Worm (Caenorhabditis elegans) whole organism, L1 larva: Measurements from ENCODE around the gene F31B9.4.

ENCODE experiments used
- C04F5.9 ChIP-seq: sonication (generic microtip); optimal IDR thresholded peaks from 2 replicates; lab custom pipeline; 2016; ENCODE audit warnings: missing genetic modification characterization, missing compliant biosample characterization
- aha-1 ChIP-seq: fragments of 150-350 bp; optimal IDR thresholded peaks from 2 replicates; lab custom pipeline; 2014; ENCODE audit warnings: missing biosample characterization, missing genetic modification characterization
- alr-1 ChIP-seq: fragments of 200-800 bp; sonication (Bioruptor generic); optimal IDR thresholded peaks from 2 replicates; lab custom pipeline; 2018; ENCODE audit warnings: borderline replicate concordance, mild to moderate bottlenecking, missing genetic modification characterization, missing compliant biosample characterization
- aly-2 ChIP-seq: fragments of 150-350 bp; optimal IDR thresholded peaks from 2 replicates; lab custom pipeline; 2014; ENCODE audit warnings: missing biosample characterization, missing genetic modification characterization
- ces-1 ChIP-seq: fragments of 150-350 bp; optimal IDR thresholded peaks from 2 replicates; lab custom pipeline; 2014; ENCODE audit warnings: missing biosample characterization, missing genetic modification reagents, missing genetic modification characterization
- dpl-1 ChIP-seq, 3 experiments: fragments of 150-350 bp in 2 of 3; sonication (generic microtip) in 1 of 3; optimal IDR thresholded peaks; 2 replicates each; lab custom pipeline; 2014 to 2017; ENCODE audit warnings: missing biosample characterization in 3 of 3, missing genetic modification characterization in 3 of 3, missing genetic modification reagents in 3 of 3
- efl-1 ChIP-seq, 4 experiments: fragments of 150-350 bp; optimal IDR thresholded peaks in 3 of 4; peaks in 1 of 4; 1 replicate in 1 of 4; 2 replicates in 3 of 4; lab custom pipeline; 2014; ENCODE audit warnings: missing biosample characterization in 2 of 4, missing genetic modification characterization in 2 of 4, missing genetic modification reagents in 2 of 4
- efl-3 ChIP-seq: fragments of 200-800 bp; sonication (Bioruptor generic); optimal IDR thresholded peaks from 2 replicates; lab custom pipeline; 2018; ENCODE audit warnings: mild to moderate bottlenecking, missing genetic modification characterization, missing compliant biosample characterization
- egl-13 ChIP-seq: sonication (generic microtip); optimal IDR thresholded peaks from 2 replicates; lab custom pipeline; 2016; ENCODE audit warnings: missing genotype, missing genetic modification reagents, missing genetic modification characterization, missing compliant biosample characterization
- elt-3 ChIP-seq, 6 experiments: fragments of 150-350 bp in 1 of 6; sonication (generic microtip); optimal IDR thresholded peaks; 2 replicates each; lab custom pipeline; 2017 to 2018; ENCODE audit warnings: missing biosample characterization in 6 of 6, missing genetic modification characterization in 6 of 6, inconsistent platforms in 1 of 6
- fkh-8 ChIP-seq: sonication (generic microtip); optimal IDR thresholded peaks from 2 replicates; lab custom pipeline; 2016; ENCODE audit warnings: mild to moderate bottlenecking, missing genetic modification characterization, missing compliant biosample characterization
- grh-1 ChIP-seq: fragments of 200-800 bp; sonication (Bioruptor generic); IDR thresholded peaks from 2 replicates; pipeline ENCODE4 v1.3.6; 2022; ENCODE audit warnings: missing genetic modification reagents, missing genetic modification characterization, missing compliant biosample characterization
- isw-1 ChIP-seq: fragments of 200-800 bp; sonication (Bioruptor generic); IDR thresholded peaks from 2 replicates; pipeline ENCODE4 v1.3.6; 2022; ENCODE audit warnings: missing genetic modification characterization, missing compliant biosample characterization
- lin-14 ChIP-seq: fragments of 200-800 bp; sonication (Bioruptor generic); optimal IDR thresholded peaks from 2 replicates; lab custom pipeline; 2018; ENCODE audit warnings: mild to moderate bottlenecking, missing genetic modification characterization, moderate library complexity, missing compliant biosample characterization
- lin-35 ChIP-seq, 2 experiments: fragments of 150-350 bp; optimal IDR thresholded peaks; 2 replicates each; lab custom pipeline; 2014; ENCODE audit warnings: missing biosample characterization in 2 of 2, missing genetic modification characterization in 2 of 2, missing genetic modification reagents in 2 of 2
- mep-1 ChIP-seq: fragments of 150-350 bp; optimal IDR thresholded peaks from 2 replicates; lab custom pipeline; 2014; ENCODE audit warnings: missing biosample characterization, missing genetic modification characterization
- nhr-19 ChIP-seq: fragments of 200-800 bp; sonication (Bioruptor generic); conservative IDR thresholded peaks from 2 replicates; pipeline ENCODE4 v1.3.6; 2022; ENCODE audit warnings: missing genetic modification characterization, missing compliant biosample characterization
- nhr-20 ChIP-seq: sonication (generic microtip); optimal IDR thresholded peaks from 2 replicates; lab custom pipeline; 2016; ENCODE audit warnings: mild to moderate bottlenecking, missing genetic modification characterization, missing compliant biosample characterization
- nhr-71 ChIP-seq: sonication (generic microtip); optimal IDR thresholded peaks from 2 replicates; lab custom pipeline; 2016; ENCODE audit warnings: mild to moderate bottlenecking, missing genetic modification characterization, moderate library complexity, missing compliant biosample characterization
- nhr-76 ChIP-seq: sonication (generic microtip); optimal IDR thresholded peaks from 2 replicates; lab custom pipeline; 2017; ENCODE audit warnings: missing biosample characterization, missing genetic modification characterization
- nhr-90 ChIP-seq: sonication (generic microtip); optimal IDR thresholded peaks from 2 replicates; lab custom pipeline; 2016; ENCODE audit warnings: mild to moderate bottlenecking, missing genetic modification characterization, missing compliant biosample characterization; ENCODE audit not compliant: poor library complexity
- pax-3 ChIP-seq: fragments of 200-800 bp; sonication (Bioruptor generic); optimal IDR thresholded peaks from 2 replicates; lab custom pipeline; 2018; ENCODE audit warnings: mild to moderate bottlenecking, missing genetic modification characterization, moderate library complexity, missing compliant biosample characterization
- rnt-1 ChIP-seq: sonication (generic microtip); optimal IDR thresholded peaks from 2 replicates; lab custom pipeline; 2016; ENCODE audit warnings: mild to moderate bottlenecking, missing genetic modification characterization, moderate library complexity, missing compliant biosample characterization
- snpc-4 ChIP-seq: fragments of 150-350 bp; optimal IDR thresholded peaks from 2 replicates; lab custom pipeline; 2014; ENCODE audit warnings: missing biosample characterization, missing genetic modification characterization
- snu-23 ChIP-seq: sonication (generic microtip); optimal IDR thresholded peaks from 2 replicates; lab custom pipeline; 2016; ENCODE audit warnings: missing genetic modification characterization, missing compliant biosample characterization
- sox-4 ChIP-seq: sonication (generic microtip); optimal IDR thresholded peaks from 2 replicates; lab custom pipeline; 2016; ENCODE audit warnings: missing genetic modification characterization, missing compliant biosample characterization
- unc-30 ChIP-seq: sonication (generic microtip); optimal IDR thresholded peaks from 2 replicates; lab custom pipeline; 2017; ENCODE audit warnings: missing biosample characterization, missing genetic modification characterization
- unc-86 ChIP-seq: sonication (generic microtip); optimal IDR thresholded peaks from 2 replicates; lab custom pipeline; 2016; ENCODE audit warnings: missing genetic modification characterization, missing compliant biosample characterization
- unc-98 ChIP-seq: fragments of 200-800 bp; sonication (Bioruptor generic); IDR thresholded peaks from 2 replicates; pipeline ENCODE4 v1.3.6; 2022; ENCODE audit warnings: missing genetic modification characterization, missing compliant biosample characterization
- vab-15 ChIP-seq: sonication (generic microtip); optimal IDR thresholded peaks from 2 replicates; lab custom pipeline; 2017; ENCODE audit warnings: missing genotype, mild to moderate bottlenecking, missing genetic modification characterization, missing compliant biosample characterization
- xbp-1 ChIP-seq: sonication (generic microtip); optimal IDR thresholded peaks from 2 replicates; lab custom pipeline; 2016; ENCODE audit warnings: missing genetic modification characterization, missing compliant biosample characterization
- zag-1 ChIP-seq: fragments of 150-350 bp; optimal IDR thresholded peaks from 2 replicates; lab custom pipeline; 2014; ENCODE audit warnings: missing biosample characterization, missing genetic modification characterization
- ztf-11 ChIP-seq, 2 experiments: sonication (generic microtip); optimal IDR thresholded peaks; 2 replicates each; lab custom pipeline; 2016 to 2017; ENCODE audit warnings: missing genetic modification characterization in 2 of 2, missing biosample characterization in 1 of 2, missing compliant biosample characterization in 1 of 2
- ztf-4 ChIP-seq: fragments of 150-350 bp; optimal IDR thresholded peaks from 2 replicates; lab custom pipeline; 2014; ENCODE audit warnings: missing biosample characterization, missing genetic modification characterization

The F31B9.4 gene

DNA sequence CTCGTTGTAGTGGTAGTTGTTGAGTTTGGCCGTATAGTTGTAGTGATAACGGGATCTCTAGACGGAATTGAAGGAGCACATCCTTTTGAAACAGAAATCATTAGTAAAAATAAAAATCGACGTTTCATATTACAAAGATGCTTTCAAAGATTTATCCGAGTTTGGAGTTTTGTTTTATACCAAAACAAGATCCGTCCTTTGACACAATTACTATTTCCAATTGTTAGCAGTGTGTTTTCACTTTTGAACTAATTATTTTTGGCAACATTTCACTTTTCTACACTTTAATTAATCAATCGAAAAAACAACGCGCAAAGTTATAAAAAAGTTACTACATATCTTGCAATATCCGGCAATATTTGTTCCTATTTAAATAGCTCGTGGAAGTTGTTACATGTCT, at the start of gene F31B9.4, which contains the start of gene F31B9.2:
Gene F31B9.4 (minus strand): TSS at position 101 of the 400 bp plus-strand sequence.
Gene F31B9.2 (plus strand): TSS at position 368 of the 400 bp plus-strand sequence.
- TF ChIP-seq ztf-11 (tag; optimal IDR thresholded peaks at IDR 0.05; lab: Kevin White, UChicago): no peak
- no peak for TF ChIP-seq nhr-71 (tag; lab: Kevin White, UChicago)
- TF ChIP-seq lin-35 (GFP tag; optimal IDR thresholded peaks at IDR 0.05; lab: Kevin White, UChicago): no peak
- no peak for TF ChIP-seq alr-1 (tag; lab: Kevin White, UChicago)
- TF ChIP-seq efl-3 (GFP tag; lab: Kevin White, UChicago): no peak
- no peak for TF ChIP-seq grh-1 (GFP tag; lab: Robert Waterston, UW)
- no peak for TF ChIP-seq nhr-19 (GFP tag; lab: Robert Waterston, UW)
- TF ChIP-seq elt-3 (tag; optimal IDR thresholded peaks at IDR 0.05; lab: Kevin White, UChicago): no peak
- no peak for TF ChIP-seq rnt-1 (tag; lab: Kevin White, UChicago)
- TF ChIP-seq aly-2 (tag; lab: Kevin White, UChicago): no peak
- no peak for TF ChIP-seq fkh-8 (tag; lab: Kevin White, UChicago)
- no peak for TF ChIP-seq ztf-4
- TF ChIP-seq aha-1: no peak

DNA sequence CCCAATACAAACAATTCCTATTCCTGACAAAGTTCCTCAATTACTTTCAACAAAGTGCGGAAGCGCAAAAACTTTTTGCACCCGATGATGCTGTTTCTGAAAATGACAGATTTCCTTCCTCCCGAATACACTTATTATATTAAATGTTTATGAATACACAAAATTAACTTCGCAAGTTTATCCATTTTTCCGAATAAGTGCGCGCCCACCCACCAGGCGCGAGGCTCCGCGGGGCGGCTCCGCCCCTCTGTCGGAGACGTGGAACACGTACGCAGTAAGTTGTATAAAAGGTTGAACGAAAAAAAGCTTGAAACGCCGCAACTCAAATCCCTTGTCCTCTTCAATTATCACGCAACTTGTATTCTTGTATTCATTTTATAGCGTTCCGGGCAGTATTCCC, 41.9 kb upstream of the F31B9.4 start, which contains the start of gene C09G1.5:
Gene C09G1.5 (plus strand): TSS at position 301 of the 400 bp plus-strand sequence.
- TF ChIP-seq fkh-8 (tag; lab: Kevin White, UChicago): no peak
- TF ChIP-seq ces-1 (GFP tag; lab: Kevin White, UChicago): no peak
- no peak for TF ChIP-seq unc-30 (tag; lab: Kevin White, UChicago)
- TF ChIP-seq nhr-90: no peak
- no peak for TF ChIP-seq aly-2 (tag; lab: Kevin White, UChicago)
- TF ChIP-seq nhr-20 (tag; lab: Kevin White, UChicago): no peak
- no peak for TF ChIP-seq dpl-1 (GFP tag; optimal IDR thresholded peaks at IDR 0.05; lab: Kevin White, UChicago)
- no peak for TF ChIP-seq aha-1
- TF ChIP-seq nhr-76 (tag; lab: Kevin White, UChicago): no peak
- TF ChIP-seq efl-1 (optimal IDR thresholded peaks at IDR 0.05; lab: Kevin White, UChicago): no peak
- TF ChIP-seq efl-1 (GFP tag; optimal IDR thresholded peaks at IDR 0.05 in 1 of 2; lab: Kevin White, UChicago): no peak
- no peak for TF ChIP-seq unc-86 (tag; lab: Kevin White, UChicago)
- TF ChIP-seq lin-35 (GFP tag; optimal IDR thresholded peaks at IDR 0.05; lab: Kevin White, UChicago): no peak

DNA sequence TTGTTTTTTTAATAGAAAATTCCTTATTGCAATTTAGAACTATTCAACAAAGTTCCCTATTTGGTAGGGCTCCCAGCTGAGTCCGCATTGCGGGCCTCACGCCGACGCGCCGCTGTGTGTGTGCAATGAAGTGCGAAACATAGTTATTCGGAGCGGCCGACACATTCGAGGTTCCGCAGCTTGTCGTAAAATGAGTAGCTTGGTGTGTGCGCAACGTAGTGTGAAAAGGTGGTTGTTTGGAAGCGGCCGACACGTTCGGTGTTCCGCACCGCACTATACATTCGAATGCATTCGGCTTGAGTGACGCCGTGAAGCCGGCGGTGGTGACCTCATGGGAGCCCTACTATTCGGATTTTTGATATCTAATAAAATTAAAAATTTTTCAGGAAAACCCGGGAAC, 36.7 kb upstream of the F31B9.4 start:
- no peak for TF ChIP-seq mep-1 (tag; lab: Kevin White, UChicago)
- TF ChIP-seq snpc-4 (tag; lab: Kevin White, UChicago): peak; percentile 39

DNA sequence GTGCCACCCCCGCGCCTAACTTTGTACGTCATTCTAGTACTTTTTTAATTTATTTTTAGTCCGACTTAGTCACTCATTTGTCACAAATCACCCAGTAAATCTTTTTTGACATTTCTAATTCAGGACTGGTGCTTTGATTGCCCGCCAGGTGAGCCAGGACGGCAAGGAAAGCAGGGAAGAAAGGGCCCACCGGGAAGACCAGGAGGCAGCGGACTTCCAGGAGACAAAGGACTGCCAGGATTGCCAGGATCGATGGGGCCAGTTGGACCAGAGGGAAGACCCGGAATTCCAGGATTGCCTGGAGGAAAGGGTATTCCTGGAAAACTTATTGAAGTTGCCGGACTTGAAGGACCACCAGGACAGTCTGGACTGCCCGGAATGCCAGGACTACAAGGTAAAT, 36.2 kb upstream of the F31B9.4 start:
- TF ChIP-seq nhr-19 (GFP tag; lab: Robert Waterston, UW): no peak
- no peak for TF ChIP-seq snu-23 (GFP tag; lab: Kevin White, UChicago)
- TF ChIP-seq efl-1 (optimal IDR thresholded peaks at IDR 0.05; lab: Kevin White, UChicago): no peak
- peak in 1 of 2 experiments; percentile 82 for TF ChIP-seq efl-1 (GFP tag; optimal IDR thresholded peaks at IDR 0.05 in 1 of 2; lab: Kevin White, UChicago)

DNA sequence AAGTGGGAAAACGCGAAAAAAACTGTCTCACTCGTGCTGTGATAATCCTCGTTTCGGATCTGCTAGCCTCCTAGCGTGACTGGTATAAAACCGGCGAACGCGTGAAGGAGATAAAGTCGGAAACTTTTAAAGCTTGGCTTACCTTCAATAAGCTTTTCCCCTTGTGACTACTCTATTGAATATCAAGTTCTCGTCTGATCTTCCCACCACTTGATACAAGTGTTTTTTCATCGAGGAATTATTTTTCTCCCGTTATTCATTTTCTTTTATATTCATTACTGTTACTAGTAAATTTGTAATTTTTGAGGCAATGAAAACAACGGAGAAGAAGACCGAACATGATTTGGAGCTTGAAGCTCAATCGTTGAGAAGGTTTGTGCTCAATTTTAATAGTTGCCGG, 34.3 kb upstream of the F31B9.4 start, which contains the start of gene col-186:
Gene col-186 (plus strand): TSS at position 301 of the 400 bp plus-strand sequence.
- TF ChIP-seq lin-14 (GFP tag; lab: Kevin White, UChicago): no peak
- TF ChIP-seq vab-15 (tag; lab: Kevin White, UChicago): no peak
- no peak for TF ChIP-seq egl-13 (tag; lab: Kevin White, UChicago)
- TF ChIP-seq unc-86 (tag; lab: Kevin White, UChicago): no peak
- no peak for TF ChIP-seq zag-1 (tag; lab: Kevin White, UChicago)
- TF ChIP-seq xbp-1 (tag; lab: Kevin White, UChicago): no peak
- TF ChIP-seq C04F5.9 (tag; lab: Kevin White, UChicago): no peak
- TF ChIP-seq pax-3 (tag; lab: Kevin White, UChicago): no peak
- TF ChIP-seq ztf-4: no peak
- no peak for TF ChIP-seq unc-98 (GFP tag; lab: Robert Waterston, UW)
- no peak for TF ChIP-seq isw-1 (GFP tag; lab: Robert Waterston, UW)
- no peak for TF ChIP-seq sox-4 (tag; lab: Kevin White, UChicago)
